Fruit fly (Drosophila melanogaster) whole organism, embryonic: Measurements from ENCODE around the gene CG7367.

ENCODE experiments used
- Bdp1 ChIP-seq: fragments of 200-800 bp; sonication (Bioruptor generic); optimal IDR thresholded peaks from 3 replicates; lab custom pipeline; 2016; ENCODE audit warnings: missing biosample characterization, missing genetic modification characterization
- Blimp-1 ChIP-seq: fragments of 200-800 bp; sonication (Bioruptor generic); optimal IDR thresholded peaks from 3 replicates; lab custom pipeline; 2018; ENCODE audit warnings: missing biosample characterization, missing genetic modification characterization, mild to moderate bottlenecking, moderate library complexity, missing genetic modification reagents
- Bteb2 ChIP-seq: fragments of 200-800 bp; sonication (Bioruptor generic); optimal IDR thresholded peaks from 2 replicates; lab custom pipeline; 2016; ENCODE audit warnings: missing biosample characterization, missing genetic modification characterization
- CG12391 ChIP-seq: fragments of 200-800 bp; sonication (Bioruptor generic); optimal IDR thresholded peaks from 3 replicates; lab custom pipeline; 2018; ENCODE audit warnings: missing biosample characterization, mild to moderate bottlenecking, missing genetic modification characterization, moderate library complexity
- CG17912 ChIP-seq: fragments of 200-800 bp; sonication (Bioruptor generic); optimal IDR thresholded peaks from 2 replicates; lab custom pipeline; 2018; ENCODE audit warnings: missing biosample characterization, mild to moderate bottlenecking, missing genetic modification characterization
- CG18599 ChIP-seq: fragments of 200-800 bp; sonication (Bioruptor generic); optimal IDR thresholded peaks from 3 replicates; lab custom pipeline; 2017; ENCODE audit warnings: missing biosample characterization, missing genetic modification characterization, mild to moderate bottlenecking, moderate library complexity, missing genetic modification reagents
- CG2120 ChIP-seq: fragments of 200-800 bp; sonication (Bioruptor generic); optimal IDR thresholded peaks from 3 replicates; lab custom pipeline; 2016; ENCODE audit warnings: missing biosample characterization, missing genetic modification characterization
- CG2678 ChIP-seq: fragments of 200-800 bp; sonication (Bioruptor generic); optimal IDR thresholded peaks from 3 replicates; lab custom pipeline; 2019; ENCODE audit warnings: missing biosample characterization, mild to moderate bottlenecking, missing genetic modification characterization, moderate library complexity
- CG31365 ChIP-seq: fragments of 200-800 bp; sonication (Bioruptor generic); optimal IDR thresholded peaks from 2 replicates; lab custom pipeline; 2018; ENCODE audit warnings: missing biosample characterization, mild to moderate bottlenecking, missing genetic modification characterization
- CG32772 ChIP-seq: fragments of 200-800 bp; sonication (Bioruptor generic); IDR thresholded peaks from 2 replicates; pipeline ENCODE4 v1.3.6; 2022; ENCODE audit warnings: missing biosample characterization, missing genetic modification characterization
- CG4282 ChIP-seq: fragments of 200-800 bp; sonication (Bioruptor generic); optimal IDR thresholded peaks from 2 replicates; lab custom pipeline; 2016; ENCODE audit warnings: missing biosample characterization, missing genetic modification characterization
- CG6689 ChIP-seq: fragments of 200-800 bp; sonication (Bioruptor generic); IDR thresholded peaks from 2 replicates; pipeline ENCODE4 v1.3.6; 2022; ENCODE audit warnings: missing biosample characterization, missing genetic modification characterization
- CG9932 ChIP-seq: fragments of 200-800 bp; sonication (Bioruptor generic); IDR thresholded peaks from 2 replicates; pipeline ENCODE4 v1.3.6; 2022; ENCODE audit warnings: missing biosample characterization, missing genetic modification characterization
- CHES-1-like ChIP-seq: fragments of 200-800 bp; sonication (Bioruptor generic); optimal IDR thresholded peaks from 2 replicates; lab custom pipeline; 2016; ENCODE audit warnings: missing biosample characterization, missing genetic modification characterization
- CTCF ChIP-seq: fragments of 200-800 bp; sonication (Bioruptor generic); optimal IDR thresholded peaks from 2 replicates; lab custom pipeline; 2017; ENCODE audit warnings: missing biosample characterization, mild to moderate bottlenecking, missing genetic modification characterization, moderate library complexity
- Dbx ChIP-seq: fragments of 200-800 bp; sonication (Bioruptor generic); IDR thresholded peaks from 3 replicates; pipeline ENCODE4 v1.3.6; 2022; ENCODE audit warnings: missing biosample characterization, missing genetic modification characterization
- Dfd ChIP-seq, 2 experiments: fragments of >200 bp; optimal IDR thresholded peaks; 2 replicates each; lab custom pipeline; 2017; ENCODE audit warnings: missing biosample characterization in 2 of 2, missing genetic modification characterization in 2 of 2
- Doc3 ChIP-seq: fragments of 200-800 bp; sonication (Bioruptor generic); IDR thresholded peaks from 3 replicates; pipeline ENCODE4 v1.3.6; 2022; ENCODE audit warnings: missing biosample characterization, missing genetic modification characterization; ENCODE audit not compliant: partially characterized antibody
- ERR ChIP-seq: fragments of 200-800 bp; sonication (Bioruptor generic); optimal IDR thresholded peaks from 2 replicates; lab custom pipeline; 2016; ENCODE audit warnings: missing biosample characterization, missing genetic modification characterization
- HHEX ChIP-seq: fragments of 200-800 bp; sonication (Bioruptor generic); optimal IDR thresholded peaks from 3 replicates; lab custom pipeline; 2017; ENCODE audit warnings: missing biosample characterization, mild to moderate bottlenecking, missing genetic modification characterization, missing genetic modification reagents
- Hand ChIP-seq: fragments of 200-800 bp; sonication (Bioruptor generic); optimal IDR thresholded peaks from 2 replicates; lab custom pipeline; 2017; ENCODE audit warnings: mild to moderate bottlenecking, missing biosample characterization, missing genetic modification reagents, missing genetic modification characterization
- Hey ChIP-seq: fragments of 200-800 bp; sonication (Bioruptor generic); optimal IDR thresholded peaks from 3 replicates; lab custom pipeline; 2018; ENCODE audit warnings: missing biosample characterization, mild to moderate bottlenecking, missing genetic modification characterization
- HmgD ChIP-seq: fragments of 200-800 bp; sonication (Bioruptor generic); optimal IDR thresholded peaks from 3 replicates; lab custom pipeline; 2016; ENCODE audit warnings: missing biosample characterization, missing genetic modification characterization
- Jarid2 ChIP-seq: fragments of 200-800 bp; sonication (Bioruptor generic); optimal IDR thresholded peaks from 3 replicates; lab custom pipeline; 2017; ENCODE audit warnings: mild to moderate bottlenecking, missing biosample characterization, missing genetic modification reagents, missing genetic modification characterization
- Med ChIP-seq: fragments of 200-800 bp; sonication (Bioruptor generic); peaks from one replicate; lab custom pipeline; 2016; ENCODE audit warnings: missing biosample characterization, missing genetic modification characterization, mild to moderate bottlenecking, inconsistent platforms, moderate library complexity
- Nf-YC ChIP-seq: fragments of 200-800 bp; optimal IDR thresholded peaks from 3 replicates; lab custom pipeline; 2019; ENCODE audit warnings: missing biosample characterization, mild to moderate bottlenecking, missing genetic modification characterization, moderate library complexity
- Pdp1 ChIP-seq, 2 experiments: fragments of 200-800 bp; sonication (Bioruptor generic); optimal IDR thresholded peaks; 3 replicates each; lab custom pipeline; 2016; ENCODE audit warnings: missing biosample characterization in 2 of 2, missing genetic modification characterization in 2 of 2, mild to moderate bottlenecking in 1 of 2, moderate library complexity in 1 of 2
- Spps ChIP-seq: fragments of 200-800 bp; sonication (Bioruptor generic); optimal IDR thresholded peaks from 2 replicates; lab custom pipeline; 2018; ENCODE audit warnings: missing biosample characterization, mild to moderate bottlenecking, missing genetic modification characterization
- ase ChIP-seq: fragments of 200-800 bp; sonication (Bioruptor generic); IDR thresholded peaks from 3 replicates; pipeline ENCODE4 v1.3.6; 2022; ENCODE audit warnings: missing biosample characterization, missing genetic modification characterization
- ato ChIP-seq: fragments of 200-800 bp; sonication (Bioruptor generic); IDR thresholded peaks from 2 replicates; pipeline ENCODE4 v1.3.6; 2022; ENCODE audit warnings: missing biosample characterization, missing genetic modification characterization; ENCODE audit not compliant: partially characterized antibody
- bigmax ChIP-seq: fragments of 200-800 bp; sonication (Bioruptor generic); optimal IDR thresholded peaks from 2 replicates; lab custom pipeline; 2018; ENCODE audit warnings: missing biosample characterization, mild to moderate bottlenecking, missing genetic modification characterization
- chif ChIP-seq, 2 experiments: fragments of 200-800 bp; sonication (Bioruptor generic); optimal IDR thresholded peaks; 3 replicates each; lab custom pipeline; 2016; ENCODE audit warnings: missing biosample characterization in 2 of 2, missing genetic modification characterization in 2 of 2
- fd102C ChIP-seq: fragments of 200-800 bp; sonication (Bioruptor generic); optimal IDR thresholded peaks from 2 replicates; lab custom pipeline; 2018; ENCODE audit warnings: missing biosample characterization, mild to moderate bottlenecking, missing genetic modification characterization, moderate library complexity
- gce ChIP-seq: fragments of 200-800 bp; sonication (Bioruptor generic); IDR thresholded peaks from 3 replicates; pipeline ENCODE4 v1.3.6; 2022; ENCODE audit warnings: missing biosample characterization, missing genetic modification characterization
- kay ChIP-seq: fragments of 200-800 bp; sonication (Bioruptor generic); optimal IDR thresholded peaks from 2 replicates; lab custom pipeline; 2016; ENCODE audit warnings: missing biosample characterization, missing genetic modification characterization
- kni ChIP-seq: fragments of 200-800 bp; sonication (Bioruptor generic); optimal IDR thresholded peaks from 3 replicates; lab custom pipeline; 2017; ENCODE audit warnings: mild to moderate bottlenecking, missing biosample characterization, missing genetic modification reagents, missing genetic modification characterization
- mld ChIP-seq: fragments of 200-800 bp; sonication (Bioruptor generic); IDR thresholded peaks from 3 replicates; pipeline ENCODE4 v1.3.6; 2022; ENCODE audit warnings: missing biosample characterization, missing genetic modification characterization; ENCODE audit not compliant: partially characterized antibody
- pfk ChIP-seq: fragments of 200-800 bp; sonication (Bioruptor generic); optimal IDR thresholded peaks from 2 replicates; lab custom pipeline; 2018; ENCODE audit warnings: missing biosample characterization, mild to moderate bottlenecking, missing genetic modification characterization, moderate library complexity
- sc ChIP-seq, 3 experiments: fragments of >200 bp in 2 of 3; fragments of 200-800 bp in 1 of 3; sonication (Bioruptor generic) in 1 of 3; optimal IDR thresholded peaks; 2 replicates in 2 of 3; 3 replicates in 1 of 3; lab custom pipeline; 2017; ENCODE audit warnings: mild to moderate bottlenecking in 1 of 3, missing biosample characterization in 1 of 3, missing genetic modification characterization in 1 of 3, missing genetic modification reagents in 1 of 3
- scrt ChIP-seq: fragments of 200-800 bp; sonication (Bioruptor generic); optimal IDR thresholded peaks from 2 replicates; lab custom pipeline; 2018; ENCODE audit warnings: missing biosample characterization, mild to moderate bottlenecking, missing genetic modification characterization, moderate library complexity
- sd ChIP-seq: fragments of 200-800 bp; sonication (Bioruptor generic); optimal IDR thresholded peaks from 3 replicates; lab custom pipeline; 2018; ENCODE audit warnings: missing biosample characterization, mild to moderate bottlenecking, missing genetic modification characterization, moderate library complexity
- seq ChIP-seq: fragments of 200-800 bp; sonication (Bioruptor generic); IDR thresholded peaks from 2 replicates; pipeline ENCODE4 v1.3.6; 2022; ENCODE audit warnings: missing biosample characterization, missing genetic modification characterization
- sim ChIP-seq: fragments of 200-800 bp; sonication (Bioruptor generic); IDR thresholded peaks from 2 replicates; pipeline ENCODE4 v1.3.6; 2022; ENCODE audit warnings: missing biosample characterization, missing genetic modification characterization
- sqz ChIP-seq: fragments of 200-800 bp; sonication (Bioruptor generic); optimal IDR thresholded peaks from 3 replicates; lab custom pipeline; 2018; ENCODE audit warnings: missing biosample characterization, mild to moderate bottlenecking, missing genetic modification characterization
- ttk ChIP-seq: fragments of 200-800 bp; sonication (Bioruptor generic); IDR thresholded peaks from 2 replicates; pipeline ENCODE4 v2.1.2; 2022; ENCODE audit warnings: missing biosample characterization, missing genetic modification characterization
- tup ChIP-seq: fragments of 200-800 bp; sonication (Bioruptor generic); optimal IDR thresholded peaks from 2 replicates; lab custom pipeline; 2016; ENCODE audit warnings: missing biosample characterization, mild to moderate bottlenecking, missing genetic modification characterization, moderate library complexity
- twi ChIP-seq: fragments of 200-800 bp; optimal IDR thresholded peaks from 2 replicates; lab custom pipeline; 2019; ENCODE audit warnings: missing biosample characterization, mild to moderate bottlenecking, missing genetic modification characterization, moderate library complexity
- unpg ChIP-seq: fragments of 200-800 bp; sonication (Bioruptor generic); optimal IDR thresholded peaks from 3 replicates; lab custom pipeline; 2018; ENCODE audit warnings: missing biosample characterization, mild to moderate bottlenecking, missing genetic modification characterization, moderate library complexity
- yki ChIP-seq: fragments of >200 bp; optimal IDR thresholded peaks from 3 replicates; lab custom pipeline; 2018

Gene CG7367

dm6 chr2L:8010602-8011455 is 28.8 kb downstream of the CG7367 start, which contains the start of the genes Glyat and Tg (continued):
- TF ChIP-seq Nf-YC (peak; percentile 16), ERR (GFP tag; lab: Kevin White, UChicago) (no peak), chif (GFP tag; optimal IDR thresholded peaks at IDR 0.05; lab: Kevin White, UChicago) (no peak), Hey (tag; lab: Kevin White, UChicago) (no peak), seq (GFP tag; lab: Robert Waterston, UW) (no peak), CG4282 (no peak), kni (GFP tag; lab: Kevin White, UChicago) (no peak), Bdp1 (GFP tag; lab: Kevin White, UChicago) (no peak), tup (GFP tag; lab: Kevin White, UChicago) (no peak), sqz (no peak), CG17912 (GFP tag; lab: Kevin White, UChicago) (no peak), CG2120 (peak; percentile 45), CG12391 (tag; lab: Kevin White, UChicago) (peak; percentile 40), bigmax (GFP tag; lab: Kevin White, UChicago) (no peak), mld (no peak), twi (tag; lab: Kevin White, UChicago) (no peak), CG9932 (peak; percentile 50), sc (optimal IDR thresholded peaks at IDR 0.05; lab: Kevin White, UChicago) (no peak), sc (GFP tag; optimal IDR thresholded peaks at IDR 0.05; lab: Kevin White, UChicago) (no peak), Blimp-1 (peak; percentile 1), yki (no peak), HmgD (GFP tag; lab: Kevin White, UChicago) (no peak), CG6689 (GFP tag; lab: Robert Waterston, UW) (peak; percentile 100), Spps (no peak), Hand (no peak), CHES-1-like (GFP tag; lab: Kevin White, UChicago) (no peak), kay (GFP tag; lab: Kevin White, UChicago) (no peak), Pdp1 (GFP tag; optimal IDR thresholded peaks at IDR 0.05; lab: Kevin White, UChicago) (peak in 1 of 2 experiments; percentile 50), Med (peak; percentile 84), ttk (GFP tag; lab: Robert Waterston, UW) (peak; percentile 5; the same call in 1 of the 2 replicates), Doc3 (GFP tag; lab: Robert Waterston, UW) (peak; percentile 47; the same call in 2 of the 3 replicates), Jarid2 (GFP tag; lab: Kevin White, UChicago) (peak; percentile 4), CG32772 (GFP tag; lab: Robert Waterston, UW) (no peak), CG2678 (tag; lab: Kevin White, UChicago) (peak; percentile 48), unpg (GFP tag; lab: Kevin White, UChicago) (no peak), gce (GFP tag; lab: Robert Waterston, UW) (no peak), scrt (GFP tag; lab: Kevin White, UChicago) (no peak), Dbx (GFP tag; lab: Robert Waterston, UW) (peak; percentile 45; the same call in 2 of the 3 replicates), ato (GFP tag; lab: Robert Waterston, UW) (no peak), HHEX (peak; percentile 1), ase (GFP tag; lab: Robert Waterston, UW) (no peak), Bteb2 (GFP tag; lab: Kevin White, UChicago) (no peak), sd (tag; lab: Kevin White, UChicago) (peak; percentile 49), sim (GFP tag; lab: Robert Waterston, UW) (no peak), pfk (GFP tag; lab: Kevin White, UChicago) (no peak), Dfd (GFP tag; optimal IDR thresholded peaks at IDR 0.05; lab: Kevin White, UChicago) (no peak), CG31365 (tag; lab: Kevin White, UChicago) (no peak), CTCF (GFP tag; lab: Kevin White, UChicago) (no peak), CG18599 (peak; percentile 42), fd102C (no peak)
